Worm (Caenorhabditis elegans): ENCODE measurements around the gene mdt-1.2.

Gene mdt-1.2

DNA sequence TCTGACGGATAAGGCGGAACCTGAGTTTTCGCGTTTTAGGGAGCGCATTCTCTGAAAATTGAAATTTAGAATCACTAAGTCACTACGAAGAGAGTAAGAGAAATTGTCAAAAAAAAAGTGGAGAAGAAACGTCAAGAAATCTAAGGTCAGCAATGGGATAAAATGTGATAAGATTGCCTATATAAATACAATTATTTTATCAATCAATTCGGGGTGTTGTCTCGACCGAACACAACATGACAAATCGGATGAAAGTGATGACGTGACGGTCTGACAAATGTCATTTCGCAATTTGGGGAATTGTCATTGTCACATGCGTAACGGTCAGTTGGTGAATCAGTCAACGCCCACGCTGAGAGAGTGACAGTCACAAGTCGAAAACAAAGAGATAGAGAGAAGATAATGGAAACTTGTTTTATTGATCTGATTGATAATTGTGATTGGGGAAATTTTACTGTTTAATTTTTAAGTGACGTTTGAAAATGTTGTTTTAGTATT lies 13.2 kb upstream of the mdt-1.2 start, which contains the start of gene cnp-3 (continued):
- TF ChIP-seq sma-3 (GFP tag; optimal IDR thresholded peaks at IDR 0.05) = peak; percentile 80
- TF ChIP-seq nhr-10 (tag; optimal IDR thresholded peaks at IDR 0.05) = no peak
- no peak for TF ChIP-seq lin-13 (GFP tag; optimal IDR thresholded peaks at IDR 0.05)
- TF ChIP-seq nhr-129 (tag; optimal IDR thresholded peaks at IDR 0.05) = peak; percentile 1
- no peak for TF ChIP-seq ama-1 (optimal IDR thresholded peaks at IDR 0.05)
- TF ChIP-seq ceh-16 (tag; optimal IDR thresholded peaks at IDR 0.05) = no peak
- no peak for TF ChIP-seq aly-2 (tag; optimal IDR thresholded peaks at IDR 0.05)
- no peak for TF ChIP-seq elt-3 (tag; optimal IDR thresholded peaks at IDR 0.05)

ce11 chrX:17139204-17139780 lies 12.0 kb upstream of the mdt-1.2 start:
- peak; percentile 1 for TF ChIP-seq blmp-1 (tag; optimal IDR thresholded peaks at IDR 0.05; ENCODE audit: insufficient read depth)
- TF ChIP-seq mbf-1 (tag; optimal IDR thresholded peaks at IDR 0.05) = no peak
- TF ChIP-seq sma-9 (GFP tag; optimal IDR thresholded peaks at IDR 0.05) = peak; percentile 31
- TF ChIP-seq sma-9 (tag; optimal IDR thresholded peaks at IDR 0.05) = no peak
- no peak for TF ChIP-seq unc-39 (tag; optimal IDR thresholded peaks at IDR 0.05)
- no peak for TF ChIP-seq nhr-25 (tag; optimal IDR thresholded peaks at IDR 0.05)
- no peak for TF ChIP-seq nhr-21 (tag; optimal IDR thresholded peaks at IDR 0.05)
- TF ChIP-seq mab-5 (tag; optimal IDR thresholded peaks at IDR 0.05) = no peak
- TF ChIP-seq crh-2 (tag; optimal IDR thresholded peaks at IDR 0.05) = peak; percentile 36
- TF ChIP-seq aly-2 (tag; optimal IDR thresholded peaks at IDR 0.05) = no peak
- TF ChIP-seq nhr-77 (tag; optimal IDR thresholded peaks at IDR 0.05) = no peak
- TF ChIP-seq F13H6.1 (tag; optimal IDR thresholded peaks at IDR 0.05) = peak; percentile 8
- TF ChIP-seq sma-3 (GFP tag; optimal IDR thresholded peaks at IDR 0.05) = peak; percentile 13
- TF ChIP-seq nhr-129 (tag; optimal IDR thresholded peaks at IDR 0.05) = peak; percentile 7
- peak; percentile 15 for TF ChIP-seq fos-1 (tag; optimal IDR thresholded peaks at IDR 0.05)

DNA sequence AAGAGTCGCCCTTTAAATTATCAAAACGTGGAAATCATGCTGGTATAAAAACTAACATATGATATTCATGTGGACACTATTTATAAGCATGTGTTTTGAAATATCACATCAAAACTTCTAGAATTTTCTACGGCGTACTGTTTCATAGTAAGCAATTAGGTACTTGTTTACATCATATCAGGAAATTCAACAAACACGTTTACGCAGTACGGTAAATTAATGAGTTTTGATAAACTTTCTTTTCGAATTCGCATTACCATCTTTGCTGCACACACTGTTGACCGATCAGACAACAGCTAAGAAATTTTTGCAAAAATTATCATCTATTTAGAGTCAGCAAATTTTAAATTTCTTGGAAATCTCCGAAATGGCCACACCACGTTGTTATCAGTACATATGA lies 10.9 kb upstream of the mdt-1.2 start:
- TF ChIP-seq peb-1 (tag; optimal IDR thresholded peaks at IDR 0.05) (no peak), Y55F3AM.14 (GFP tag; optimal IDR thresholded peaks at IDR 0.05) (no peak), sma-9 (GFP tag; optimal IDR thresholded peaks at IDR 0.05) (peak; percentile 27), sma-9 (tag; optimal IDR thresholded peaks at IDR 0.05) (no peak), fos-1 (tag; optimal IDR thresholded peaks at IDR 0.05) (peak; percentile 47), nhr-129 (tag; optimal IDR thresholded peaks at IDR 0.05) (no peak), sma-3 (GFP tag; optimal IDR thresholded peaks at IDR 0.05) (peak; percentile 23), R02D3.7 (tag; optimal IDR thresholded peaks at IDR 0.05) (no peak), sem-4 (tag; optimal IDR thresholded peaks at IDR 0.05) (no peak), crh-2 (tag; optimal IDR thresholded peaks at IDR 0.05) (peak; percentile 16), ztf-4 (tag; optimal IDR thresholded peaks at IDR 0.05) (no peak), blmp-1 (tag; optimal IDR thresholded peaks at IDR 0.05; ENCODE audit: insufficient read depth) (no peak), ama-1 (optimal IDR thresholded peaks at IDR 0.05) (no peak), nhr-23 (tag; optimal IDR thresholded peaks at IDR 0.05) (no peak), snpc-4 (tag; optimal IDR thresholded peaks at IDR 0.05) (no peak), nhr-6 (tag; optimal IDR thresholded peaks at IDR 0.05) (no peak), lsy-2 (tag; optimal IDR thresholded peaks at IDR 0.05) (peak in 1 of 2 experiments; percentile 9), ceh-82 (tag; optimal IDR thresholded peaks at IDR 0.05) (no peak), lin-13 (GFP tag; optimal IDR thresholded peaks at IDR 0.05) (no peak), lin-39 (tag; optimal IDR thresholded peaks at IDR 0.05) (no peak), ceh-16 (tag; optimal IDR thresholded peaks at IDR 0.05) (no peak)

ce11 chrX:17146545-17146944 lies 4.8 kb upstream of the mdt-1.2 start:
- TF ChIP-seq unc-39 (tag; optimal IDR thresholded peaks at IDR 0.05) (no peak), alr-1 (tag; optimal IDR thresholded peaks at IDR 0.05) (no peak), sma-9 (GFP tag; optimal IDR thresholded peaks at IDR 0.05) (peak; percentile 13), sma-9 (tag; optimal IDR thresholded peaks at IDR 0.05) (no peak), crh-2 (tag; optimal IDR thresholded peaks at IDR 0.05) (peak; percentile 10), elt-1 (tag; optimal IDR thresholded peaks at IDR 0.05) (no peak), ceh-16 (tag; optimal IDR thresholded peaks at IDR 0.05) (no peak), mab-5 (tag; optimal IDR thresholded peaks at IDR 0.05) (no peak), R02D3.7 (tag; optimal IDR thresholded peaks at IDR 0.05) (no peak), F13H6.1 (tag; optimal IDR thresholded peaks at IDR 0.05) (peak; percentile 25), fos-1 (tag; optimal IDR thresholded peaks at IDR 0.05) (peak; percentile 77), snpc-4 (tag; optimal IDR thresholded peaks at IDR 0.05) (no peak)

Measured in whole organism, L2 larva.